Worm (Caenorhabditis elegans) whole organism, young adult: ENCODE data around the gene F41H10.5.

Experiments
- athp-1 ChIP-seq: sonication (generic microtip); optimal IDR thresholded peaks from 2 replicates; lab custom pipeline; 2017; ENCODE audit warnings: mild to moderate bottlenecking, missing genetic modification characterization, missing compliant biosample characterization
- tbx-9 ChIP-seq: sonication (generic microtip); optimal IDR thresholded peaks from 2 replicates; lab custom pipeline; 2016; ENCODE audit warnings: borderline replicate concordance, missing genetic modification characterization, inconsistent platforms, missing compliant biosample characterization

- TF ChIP-seq tbx-9 (tag; lab: Kevin White, UChicago) (no peak), athp-1 (tag; lab: Kevin White, UChicago) (no peak)
These were observed 19.4 kb downstream of the F41H10.5 start for ce11 chrIV:5380140-5380539.
